Fruit fly (Drosophila melanogaster) whole organism, prepupa: Measurements from ENCODE around the gene if.

ENCODE experiments used
- CG3032 ChIP-seq: fragments of 200-800 bp; optimal IDR thresholded peaks from 2 replicates; lab custom pipeline; 2019; ENCODE audit warnings: missing biosample characterization, mild to moderate bottlenecking, missing genetic modification characterization, moderate library complexity
- esn ChIP-seq: fragments of 200-800 bp; sonication (Bioruptor generic); optimal IDR thresholded peaks from 2 replicates; lab custom pipeline; 2016; ENCODE audit warnings: missing biosample characterization, mild to moderate bottlenecking, missing genetic modification characterization, moderate library complexity
- spab ChIP-seq: fragments of 200-800 bp; sonication (Bioruptor generic); optimal IDR thresholded peaks from 2 replicates; lab custom pipeline; 2017; ENCODE audit warnings: missing biosample characterization, mild to moderate bottlenecking, missing genetic modification characterization, missing genetic modification reagents

- TF ChIP-seq spab: no peak
- no peak for TF ChIP-seq esn (GFP tag; lab: Kevin White, UChicago)
- no peak for TF ChIP-seq CG3032 (tag; lab: Kevin White, UChicago)
These were observed 38.0 kb upstream of the if start for dm6 chrX:16821216-16821615.
